Fruit fly (Drosophila melanogaster) whole organism, embryonic: ENCODE results near the gene Rok.

Source experiments
- Abd-B ChIP-seq: fragments of 200-800 bp; sonication (Bioruptor generic); optimal IDR thresholded peaks from 2 replicates; lab custom pipeline; 2018; ENCODE audit warnings: missing biosample characterization, mild to moderate bottlenecking, missing genetic modification characterization, moderate library complexity
- Ada2b ChIP-seq: fragments of 200-800 bp; sonication (Bioruptor generic); IDR thresholded peaks from 2 replicates; pipeline ENCODE4 v1.3.6; 2022; ENCODE audit warnings: missing biosample characterization, missing genetic modification characterization
- Aef1 ChIP-seq: fragments of 200-800 bp; sonication (Bioruptor generic); IDR thresholded peaks from 3 replicates; pipeline ENCODE4 v1.3.6; 2022; ENCODE audit warnings: missing biosample characterization, missing genetic modification characterization
- Bgb ChIP-seq: fragments of 200-800 bp; sonication (Bioruptor generic); IDR thresholded peaks from 2 replicates; pipeline ENCODE4 v1.3.6; 2022; ENCODE audit warnings: missing biosample characterization, missing genetic modification characterization; ENCODE audit not compliant: partially characterized antibody
- CG11695 ChIP-seq: fragments of 200-800 bp; sonication (Bioruptor generic); IDR thresholded peaks from 3 replicates; pipeline ENCODE4 v1.3.6; 2022; ENCODE audit warnings: missing biosample characterization, missing genetic modification characterization
- CG15601 ChIP-seq: fragments of 200-800 bp; sonication (Bioruptor generic); optimal IDR thresholded peaks from 3 replicates; lab custom pipeline; 2019; ENCODE audit warnings: missing biosample characterization, mild to moderate bottlenecking, missing genetic modification characterization, moderate library complexity
- CG17912 ChIP-seq: fragments of 200-800 bp; sonication (Bioruptor generic); optimal IDR thresholded peaks from 2 replicates; lab custom pipeline; 2018; ENCODE audit warnings: missing biosample characterization, mild to moderate bottlenecking, missing genetic modification characterization
- CG2116 ChIP-seq: fragments of 200-800 bp; sonication (Bioruptor generic); optimal IDR thresholded peaks from 3 replicates; lab custom pipeline; 2018; ENCODE audit warnings: missing biosample characterization, mild to moderate bottlenecking, missing genetic modification characterization
- CG2129 ChIP-seq: fragments of 200-800 bp; sonication (Bioruptor generic); IDR thresholded peaks from 2 replicates; pipeline ENCODE4 v1.3.6; 2022; ENCODE audit warnings: missing biosample characterization, missing genetic modification characterization; ENCODE audit not compliant: partially characterized antibody
- CG2712 ChIP-seq: fragments of 200-800 bp; optimal IDR thresholded peaks from 3 replicates; lab custom pipeline; 2019; ENCODE audit warnings: missing biosample characterization, mild to moderate bottlenecking, missing genetic modification characterization, moderate library complexity
- CG2889 ChIP-seq: fragments of 200-800 bp; sonication (Bioruptor generic); IDR thresholded peaks from 3 replicates; pipeline ENCODE4 v1.3.6; 2022; ENCODE audit warnings: missing biosample characterization, missing genetic modification characterization
- CG32767 ChIP-seq: fragments of 200-800 bp; sonication (Bioruptor generic); IDR thresholded peaks from 2 replicates; pipeline ENCODE4 v1.3.6; 2022; ENCODE audit warnings: missing biosample characterization, missing genetic modification characterization
- CG3281 ChIP-seq: fragments of 200-800 bp; sonication (Bioruptor generic); optimal IDR thresholded peaks from 3 replicates; lab custom pipeline; 2017; ENCODE audit warnings: missing biosample characterization, mild to moderate bottlenecking, missing genetic modification characterization
- CG3995 ChIP-seq: fragments of 200-800 bp; sonication (Bioruptor generic); optimal IDR thresholded peaks from 3 replicates; lab custom pipeline; 2016; ENCODE audit warnings: missing biosample characterization, missing genetic modification characterization
- CG4730 ChIP-seq: fragments of 200-800 bp; sonication (Bioruptor generic); IDR thresholded peaks from 2 replicates; pipeline ENCODE4 v1.3.6; 2022; ENCODE audit warnings: missing biosample characterization, missing genetic modification characterization
- CG6791 ChIP-seq: fragments of 200-800 bp; sonication (Bioruptor generic); IDR thresholded peaks from 3 replicates; pipeline ENCODE4 v1.3.6; 2022; ENCODE audit warnings: missing biosample characterization, missing genetic modification characterization; ENCODE audit not compliant: partially characterized antibody
- CG7745 ChIP-seq: fragments of 200-800 bp; sonication (Bioruptor generic); optimal IDR thresholded peaks from 2 replicates; lab custom pipeline; 2018; ENCODE audit warnings: missing biosample characterization, mild to moderate bottlenecking, missing genetic modification characterization, moderate library complexity
- CG8924 ChIP-seq: fragments of 200-800 bp; optimal IDR thresholded peaks from 3 replicates; lab custom pipeline; 2019; ENCODE audit warnings: missing biosample characterization, mild to moderate bottlenecking, missing genetic modification characterization, moderate library complexity
- Chrac-16 ChIP-seq: fragments of 200-800 bp; sonication (Bioruptor generic); optimal IDR thresholded peaks from 3 replicates; lab custom pipeline; 2016; ENCODE audit warnings: missing biosample characterization, missing genetic modification characterization
- D19B ChIP-seq: fragments of 200-800 bp; sonication (Bioruptor generic); optimal IDR thresholded peaks from 2 replicates; lab custom pipeline; 2017; ENCODE audit warnings: missing biosample characterization, mild to moderate bottlenecking, missing genetic modification characterization
- Dek ChIP-seq: fragments of 200-800 bp; sonication (Bioruptor generic); optimal IDR thresholded peaks from 3 replicates; lab custom pipeline; 2019; ENCODE audit warnings: missing biosample characterization, mild to moderate bottlenecking, missing genetic modification characterization, moderate library complexity
- E2f1 ChIP-seq: fragments of 200-800 bp; sonication (Bioruptor generic); IDR thresholded peaks from 2 replicates; pipeline ENCODE4 v1.3.6; 2022; ENCODE audit warnings: missing biosample characterization, missing genetic modification characterization
- Fer3 ChIP-seq: fragments of 200-800 bp; sonication (Bioruptor generic); optimal IDR thresholded peaks from 2 replicates; lab custom pipeline; 2018; ENCODE audit warnings: missing biosample characterization, mild to moderate bottlenecking, missing genetic modification characterization, moderate library complexity
- Kr ChIP-seq: fragments of 200-800 bp; sonication (Bioruptor generic); optimal IDR thresholded peaks from 2 replicates; lab custom pipeline; 2017; ENCODE audit warnings: missing biosample characterization, mild to moderate bottlenecking, missing genetic modification characterization
- Nf-YA ChIP-seq: fragments of 200-800 bp; sonication (Bioruptor generic); IDR thresholded peaks from 2 replicates; pipeline ENCODE4 v1.3.6; 2022; ENCODE audit warnings: missing biosample characterization, missing genetic modification characterization
- Poxn ChIP-seq: fragments of 200-800 bp; sonication (Bioruptor generic); IDR thresholded peaks from 2 replicates; pipeline ENCODE4 v1.3.6; 2022; ENCODE audit warnings: missing biosample characterization, missing genetic modification characterization
- YL-1 ChIP-seq: fragments of 200-800 bp; sonication (Bioruptor generic); optimal IDR thresholded peaks from 3 replicates; lab custom pipeline; 2017; ENCODE audit warnings: missing biosample characterization, mild to moderate bottlenecking, missing genetic modification characterization
- ac ChIP-seq: fragments of 200-800 bp; sonication (Bioruptor generic); optimal IDR thresholded peaks from 3 replicates; lab custom pipeline; 2017; ENCODE audit warnings: missing biosample characterization, mild to moderate bottlenecking, missing genetic modification characterization
- ase ChIP-seq: fragments of 200-800 bp; sonication (Bioruptor generic); IDR thresholded peaks from 3 replicates; pipeline ENCODE4 v1.3.6; 2022; ENCODE audit warnings: missing biosample characterization, missing genetic modification characterization
- bbx ChIP-seq: fragments of 200-800 bp; sonication (Bioruptor generic); IDR thresholded peaks from 2 replicates; pipeline ENCODE4 v1.3.6; 2022; ENCODE audit warnings: missing biosample characterization, missing genetic modification characterization; ENCODE audit not compliant: partially characterized antibody
- da ChIP-seq: fragments of 200-800 bp; sonication (Bioruptor generic); optimal IDR thresholded peaks from 2 replicates; lab custom pipeline; 2016; ENCODE audit warnings: missing biosample characterization, missing genetic modification characterization
- gro ChIP-seq: fragments of 200-800 bp; sonication (Bioruptor generic); optimal IDR thresholded peaks from 2 replicates; lab custom pipeline; 2016; ENCODE audit warnings: missing biosample characterization, missing genetic modification characterization
- h ChIP-seq: fragments of >200 bp; optimal IDR thresholded peaks from 2 replicates; lab custom pipeline; 2017
- klu ChIP-seq: fragments of 200-800 bp; sonication (Bioruptor generic); IDR thresholded peaks from 2 replicates; pipeline ENCODE4 v1.3.6; 2022; ENCODE audit warnings: missing biosample characterization, missing genetic modification characterization
- lab ChIP-seq: fragments of 200-800 bp; sonication (Bioruptor generic); optimal IDR thresholded peaks from 3 replicates; lab custom pipeline; 2017; ENCODE audit warnings: missing biosample characterization, missing genetic modification characterization, mild to moderate bottlenecking, moderate library complexity, missing genetic modification reagents
- lola ChIP-seq, 3 experiments: fragments of >200 bp in 2 of 3; fragments of 200-800 bp in 1 of 3; sonication (Bioruptor generic) in 1 of 3; optimal IDR thresholded peaks; 2 replicates each; lab custom pipeline; 2017 to 2019; ENCODE audit warnings: missing biosample characterization in 3 of 3, missing genetic modification characterization in 3 of 3, mild to moderate bottlenecking in 1 of 3, moderate library complexity in 1 of 3
- prd ChIP-seq, 3 experiments: fragments of >200 bp in 2 of 3; fragments of 200-800 bp in 1 of 3; sonication (Bioruptor generic) in 1 of 3; optimal IDR thresholded peaks in 2 of 3; IDR thresholded peaks in 1 of 3; 2 replicates in 2 of 3; 3 replicates in 1 of 3; pipeline versions ENCODE4 v1.3.6 to Lab custom; 2017 to 2022; ENCODE audit warnings: missing biosample characterization in 1 of 3, missing genetic modification characterization in 1 of 3
- psq ChIP-seq: fragments of 200-800 bp; sonication (Bioruptor generic); optimal IDR thresholded peaks from 2 replicates; lab custom pipeline; 2017; ENCODE audit warnings: missing biosample characterization, missing genetic modification characterization
- pum ChIP-seq: fragments of 200-800 bp; sonication (Bioruptor generic); optimal IDR thresholded peaks from 2 replicates; lab custom pipeline; 2016; ENCODE audit warnings: missing biosample characterization, missing genetic modification characterization
- pzg ChIP-seq: fragments of 200-800 bp; sonication (Bioruptor generic); optimal IDR thresholded peaks from 3 replicates; lab custom pipeline; 2018; ENCODE audit warnings: missing biosample characterization, mild to moderate bottlenecking, missing genetic modification characterization, moderate library complexity
- rib ChIP-seq: fragments of 200-800 bp; sonication (Bioruptor generic); IDR thresholded peaks from 2 replicates; pipeline ENCODE4 v1.3.6; 2022; ENCODE audit warnings: missing biosample characterization, missing genetic modification characterization
- seq ChIP-seq: fragments of 200-800 bp; sonication (Bioruptor generic); IDR thresholded peaks from 2 replicates; pipeline ENCODE4 v1.3.6; 2022; ENCODE audit warnings: missing biosample characterization, missing genetic modification characterization
- tin ChIP-seq: fragments of 200-800 bp; sonication (Bioruptor generic); optimal IDR thresholded peaks from 3 replicates; lab custom pipeline; 2016; ENCODE audit warnings: missing biosample characterization, missing genetic modification characterization
- tio ChIP-seq: fragments of 200-800 bp; sonication (Bioruptor generic); optimal IDR thresholded peaks from 2 replicates; lab custom pipeline; 2017; ENCODE audit warnings: missing biosample characterization, missing genetic modification characterization, inconsistent platforms
- trem ChIP-seq: fragments of 200-800 bp; optimal IDR thresholded peaks from 3 replicates; lab custom pipeline; 2019; ENCODE audit warnings: missing biosample characterization, mild to moderate bottlenecking, missing genetic modification characterization, moderate library complexity
- usp ChIP-seq: fragments of >200 bp; optimal IDR thresholded peaks from 2 replicates; lab custom pipeline; 2017; ENCODE audit warnings: missing biosample characterization, missing genetic modification characterization
- vnd ChIP-seq: fragments of 200-800 bp; sonication (Bioruptor generic); IDR thresholded peaks from 3 replicates; pipeline ENCODE4 v1.3.6; 2022; ENCODE audit warnings: missing biosample characterization, missing genetic modification characterization; ENCODE audit not compliant: partially characterized antibody
- vvl ChIP-seq: fragments of 200-800 bp; sonication (Bioruptor generic); IDR thresholded peaks from 2 replicates; pipeline ENCODE4 v1.3.6; 2022; ENCODE audit warnings: missing biosample characterization, missing genetic modification characterization
- wor ChIP-seq: fragments of 200-800 bp; sonication (Bioruptor generic); IDR thresholded peaks from 2 replicates; pipeline ENCODE4 v1.3.6; 2022; ENCODE audit warnings: missing biosample characterization, missing genetic modification characterization
- zf30C ChIP-seq: fragments of 200-800 bp; sonication (Bioruptor generic); optimal IDR thresholded peaks from 3 replicates; lab custom pipeline; 2018; ENCODE audit warnings: missing biosample characterization, mild to moderate bottlenecking, missing genetic modification characterization

The Rok gene

DNA sequence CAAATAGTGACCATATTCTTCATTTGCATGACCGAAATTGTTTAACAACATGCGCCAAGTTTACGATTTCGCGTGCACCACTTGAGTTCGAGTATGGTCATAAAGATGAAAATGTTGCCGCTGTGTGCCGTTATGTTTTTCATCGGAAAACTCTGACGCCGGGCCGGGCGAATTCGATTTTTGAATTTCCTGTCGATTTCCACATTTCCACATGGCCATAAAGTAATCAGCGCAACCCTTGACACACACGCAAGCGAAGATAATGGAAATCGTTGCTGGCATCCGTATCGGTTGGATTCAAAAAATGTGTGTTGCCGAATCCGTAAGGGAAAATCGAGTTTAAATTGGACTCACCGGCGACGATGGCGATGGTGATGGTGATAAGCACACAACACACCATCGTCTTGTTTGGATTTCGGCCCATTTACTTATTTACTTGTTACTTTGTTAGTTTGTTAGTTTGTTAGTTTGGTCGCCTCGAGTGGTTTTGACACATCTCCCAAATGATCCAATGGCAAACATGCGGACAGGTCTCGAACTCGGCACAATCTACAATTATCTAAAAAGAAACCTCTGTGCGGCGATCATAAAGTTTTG, 7.4 kb upstream of the Rok start (continued):
- TF ChIP-seq CG17912: peak; percentile 54
- TF ChIP-seq Nf-YA (GFP tag; lab: Robert Waterston, UW): 0 out of 2 replicates have a peak, but pooled peaks have one; percentile 28
- peak; percentile 16 for TF ChIP-seq Fer3 (tag; lab: Kevin White, UChicago)
- TF ChIP-seq YL-1 (GFP tag; lab: Kevin White, UChicago): peak; percentile 1
- TF ChIP-seq Aef1 (GFP tag; lab: Robert Waterston, UW): no peak
- no peak for TF ChIP-seq usp (GFP tag; lab: Kevin White, UChicago)
- TF ChIP-seq pzg (GFP tag; lab: Kevin White, UChicago): no peak
- TF ChIP-seq Poxn (GFP tag; lab: Robert Waterston, UW): no peak
- TF ChIP-seq CG3995 (GFP tag; lab: Kevin White, UChicago): no peak
- peak in 1 of 3 experiments; percentile 22 for TF ChIP-seq lola (GFP tag; optimal IDR thresholded peaks at IDR 0.05; lab: Kevin White, UChicago)
- TF ChIP-seq CG4730 (GFP tag; lab: Robert Waterston, UW): no peak
- TF ChIP-seq Ada2b (GFP tag; lab: Robert Waterston, UW): no peak
- peak; percentile 74 for TF ChIP-seq ac (GFP tag; lab: Kevin White, UChicago)
- TF ChIP-seq gro (GFP tag; lab: Kevin White, UChicago): no peak
- no peak for TF ChIP-seq zf30C
- TF ChIP-seq lab (GFP tag; lab: Kevin White, UChicago): peak; percentile 55
- TF ChIP-seq prd (optimal IDR thresholded peaks at IDR 0.05; lab: Kevin White, UChicago): no peak
- TF ChIP-seq prd (GFP tag; IDR thresholded peaks at IDR 0.05; lab: Robert Waterston, UW): peak; percentile 35; the same call in 1 of the 3 replicates
- TF ChIP-seq trem (tag; lab: Kevin White, UChicago): no peak
- TF ChIP-seq Chrac-16 (GFP tag; lab: Kevin White, UChicago): no peak
- TF ChIP-seq pum (GFP tag; lab: Kevin White, UChicago): no peak
- no peak for TF ChIP-seq Bgb (GFP tag; lab: Robert Waterston, UW)
- TF ChIP-seq CG2129: no peak
- TF ChIP-seq CG6791 (GFP tag; lab: Robert Waterston, UW): no peak
- no peak for TF ChIP-seq bbx (GFP tag; lab: Robert Waterston, UW)
- TF ChIP-seq da: no peak
- TF ChIP-seq klu: no peak
- TF ChIP-seq D19B (GFP tag; lab: Kevin White, UChicago): no peak
- peak; percentile 39 for TF ChIP-seq CG2116 (GFP tag; lab: Kevin White, UChicago)
- TF ChIP-seq vvl: 0 out of 2 replicates have a peak, but pooled peaks have one; percentile 10
- TF ChIP-seq tin (GFP tag; lab: Kevin White, UChicago): no peak
- TF ChIP-seq CG15601: peak; percentile 50
- TF ChIP-seq rib (GFP tag; lab: Robert Waterston, UW): no peak
- peak; percentile 41 for TF ChIP-seq CG2712 (tag; lab: Kevin White, UChicago)
- TF ChIP-seq Abd-B (GFP tag; lab: Kevin White, UChicago): no peak
- TF ChIP-seq vnd (GFP tag; lab: Robert Waterston, UW): no peak
- no peak for TF ChIP-seq CG3281 (GFP tag; lab: Kevin White, UChicago)
- TF ChIP-seq Dek (tag; lab: Kevin White, UChicago): no peak
- TF ChIP-seq h (lab: Kevin White, UChicago): no peak
- peak; percentile 49 for TF ChIP-seq Kr (GFP tag; lab: Kevin White, UChicago)
- peak; percentile 32; the same call in 1 of the 3 replicates for TF ChIP-seq ase (GFP tag; lab: Robert Waterston, UW)
- TF ChIP-seq CG2889: no peak
- TF ChIP-seq wor (GFP tag; lab: Robert Waterston, UW): no peak
- no peak for TF ChIP-seq E2f1
- peak; percentile 27 for TF ChIP-seq CG8924 (tag; lab: Kevin White, UChicago)
- no peak for TF ChIP-seq psq (GFP tag; lab: Kevin White, UChicago)
- peak; percentile 66 for TF ChIP-seq CG7745 (tag; lab: Kevin White, UChicago)
- TF ChIP-seq CG11695 (GFP tag; lab: Robert Waterston, UW): peak; percentile 37; the same call in 1 of the 3 replicates
- TF ChIP-seq tio (GFP tag; lab: Kevin White, UChicago): peak; percentile 3
- TF ChIP-seq seq (GFP tag; lab: Robert Waterston, UW): peak; percentile 9; the same call in 1 of the 2 replicates
- 0 out of 2 replicates have a peak, but pooled peaks have one; percentile 23 for TF ChIP-seq CG32767 (GFP tag; lab: Robert Waterston, UW)
